Worm (Caenorhabditis elegans) whole organism, L2 larva: ENCODE data around the gene F55G7.1.

Source experiments
- ceh-16 ChIP-seq: fragments of 150-350 bp; optimal IDR thresholded peaks from 2 replicates; lab custom pipeline; 2014; ENCODE audit warnings: missing biosample characterization, missing genetic modification characterization
- ceh-82 ChIP-seq: fragments of 150-350 bp; optimal IDR thresholded peaks from 2 replicates; lab custom pipeline; 2014; ENCODE audit warnings: missing biosample characterization, missing genetic modification characterization
- elt-1 ChIP-seq: fragments of 150-350 bp; optimal IDR thresholded peaks from 2 replicates; lab custom pipeline; 2014; ENCODE audit warnings: missing biosample characterization, missing genetic modification characterization
- elt-3 ChIP-seq: sonication (generic microtip); optimal IDR thresholded peaks from 2 replicates; lab custom pipeline; 2017; ENCODE audit warnings: missing biosample characterization, missing genetic modification characterization
- lin-39 ChIP-seq: fragments of 150-350 bp; optimal IDR thresholded peaks from 2 replicates; lab custom pipeline; 2014; ENCODE audit warnings: missing biosample characterization, missing genetic modification reagents, missing genetic modification characterization
- lsy-2 ChIP-seq, 2 experiments: fragments of 150-350 bp in 1 of 2; sonication (generic microtip) in 1 of 2; optimal IDR thresholded peaks; 2 replicates each; lab custom pipeline; 2014 to 2017; ENCODE audit warnings: missing biosample characterization in 2 of 2, missing genetic modification characterization in 2 of 2
- mdl-1 ChIP-seq, 2 experiments: fragments of 150-350 bp in 1 of 2; sonication (generic microtip) in 1 of 2; optimal IDR thresholded peaks; 2 replicates each; lab custom pipeline; 2017; ENCODE audit warnings: missing biosample characterization in 2 of 2, missing genetic modification characterization in 2 of 2
- nhr-10 ChIP-seq: sonication (generic microtip); optimal IDR thresholded peaks from 2 replicates; lab custom pipeline; 2017; ENCODE audit warnings: missing biosample characterization, missing genetic modification characterization
- nhr-23 ChIP-seq: fragments of 150-350 bp; optimal IDR thresholded peaks from 2 replicates; lab custom pipeline; 2014; ENCODE audit warnings: missing biosample characterization, missing genetic modification reagents, missing genetic modification characterization
- nhr-237 ChIP-seq: fragments of 150-350 bp; optimal IDR thresholded peaks from 2 replicates; lab custom pipeline; 2014; ENCODE audit warnings: missing biosample characterization, missing genetic modification characterization
- nhr-25 ChIP-seq: fragments of 150-350 bp; sonication (generic microtip); optimal IDR thresholded peaks from 3 replicates; lab custom pipeline; 2014; ENCODE audit warnings: missing biosample characterization, missing genetic modification characterization
- unc-55 ChIP-seq: fragments of 150-350 bp; sonication (generic microtip); optimal IDR thresholded peaks from 3 replicates; lab custom pipeline; 2014; ENCODE audit warnings: missing biosample characterization, missing genetic modification reagents, missing genetic modification characterization
- ztf-11 ChIP-seq: sonication (generic microtip); optimal IDR thresholded peaks from 2 replicates; lab custom pipeline; 2017; ENCODE audit warnings: missing biosample characterization, missing genetic modification characterization
- ztf-4 ChIP-seq: fragments of 150-350 bp; optimal IDR thresholded peaks from 2 replicates; lab custom pipeline; 2014; ENCODE audit warnings: missing biosample characterization, missing genetic modification characterization

- no peak for TF ChIP-seq unc-55 (GFP tag; lab: Kevin White, UChicago)
- no peak for TF ChIP-seq elt-3 (tag; lab: Kevin White, UChicago)
- no peak for TF ChIP-seq ceh-82 (tag; lab: Kevin White, UChicago)
- no peak for TF ChIP-seq ceh-16 (tag; lab: Kevin White, UChicago)
- TF ChIP-seq nhr-237 (tag; lab: Kevin White, UChicago), result no peak
- TF ChIP-seq mdl-1 (tag; optimal IDR thresholded peaks at IDR 0.05; lab: Kevin White, UChicago), result no peak
- no peak for TF ChIP-seq nhr-23 (tag; lab: Kevin White, UChicago)
- no peak for TF ChIP-seq ztf-4
- TF ChIP-seq elt-1 (tag; lab: Kevin White, UChicago), result no peak
- TF ChIP-seq lin-39, result no peak
- no peak for TF ChIP-seq nhr-10 (tag; lab: Kevin White, UChicago)
- TF ChIP-seq lsy-2 (tag; optimal IDR thresholded peaks at IDR 0.05; lab: Kevin White, UChicago), result no peak
- TF ChIP-seq nhr-25 (tag; lab: Kevin White, UChicago), result no peak
- TF ChIP-seq ztf-11 (tag; lab: Kevin White, UChicago), result no peak
These were observed 29.0 kb downstream of the F55G7.1 start, which contains the start of gene T08D10.4 for ce11 chrX:11953229-11953628.
